Worm (Caenorhabditis elegans) whole organism, L3 larva: Measurements from ENCODE around the gene sru-40.

Experiments used
- R02D3.7 ChIP-seq: fragments of 150-350 bp; optimal IDR thresholded peaks from 2 replicates; lab custom pipeline; 2014; ENCODE audit warnings: missing biosample characterization, missing genetic modification characterization
- ZK546.5 ChIP-seq: sonication (generic microtip); optimal IDR thresholded peaks from 2 replicates; lab custom pipeline; 2017; ENCODE audit warnings: missing biosample characterization, missing genetic modification characterization
- aly-2 ChIP-seq: fragments of 150-350 bp; optimal IDR thresholded peaks from 2 replicates; lab custom pipeline; 2014; ENCODE audit warnings: missing biosample characterization, missing genetic modification characterization
- ama-1 ChIP-seq: fragments of 150-350 bp; optimal IDR thresholded peaks from 2 replicates; lab custom pipeline; 2018
- ceh-16 ChIP-seq: sonication (generic microtip); optimal IDR thresholded peaks from 2 replicates; lab custom pipeline; 2017; ENCODE audit warnings: missing biosample characterization, missing genetic modification characterization
- ceh-28 ChIP-seq: fragments of 150-350 bp; optimal IDR thresholded peaks from 2 replicates; lab custom pipeline; 2014; ENCODE audit warnings: missing biosample characterization, missing genetic modification reagents, missing genetic modification characterization
- ceh-82 ChIP-seq: fragments of 150-350 bp; optimal IDR thresholded peaks from 2 replicates; lab custom pipeline; 2014; ENCODE audit warnings: missing biosample characterization, missing genetic modification characterization
- daf-12 ChIP-seq: fragments of 150-350 bp; optimal IDR thresholded peaks from 2 replicates; lab custom pipeline; 2014; ENCODE audit warnings: missing biosample characterization, missing genetic modification reagents, missing genetic modification characterization
- egl-27 ChIP-seq: sonication (generic microtip); optimal IDR thresholded peaks from 4 replicates; lab custom pipeline; 2017; ENCODE audit warnings: missing biosample characterization, missing genetic modification reagents, missing genetic modification characterization
- elt-2 ChIP-seq: sonication (generic microtip); optimal IDR thresholded peaks from 2 replicates; lab custom pipeline; 2016; ENCODE audit warnings: missing genetic modification reagents, mild to moderate bottlenecking, missing genetic modification characterization, missing compliant biosample characterization
- elt-3 ChIP-seq, 3 experiments: fragments of 150-350 bp in 1 of 3; sonication (generic microtip) in 2 of 3; optimal IDR thresholded peaks; 2 replicates in 2 of 3; 4 replicates in 1 of 3; lab custom pipeline; 2014 to 2017; ENCODE audit warnings: missing biosample characterization in 3 of 3, missing genetic modification characterization in 3 of 3
- eor-1 ChIP-seq, 2 experiments: fragments of 150-350 bp; optimal IDR thresholded peaks; 2 replicates each; lab custom pipeline; 2014 to 2018; ENCODE audit warnings: missing biosample characterization in 2 of 2, missing genetic modification characterization in 2 of 2
- fkh-10 ChIP-seq: sonication (generic microtip); optimal IDR thresholded peaks from 2 replicates; lab custom pipeline; 2017; ENCODE audit warnings: missing biosample characterization, missing genetic modification reagents, missing genetic modification characterization
- jun-1 ChIP-seq: fragments of 150-350 bp; optimal IDR thresholded peaks from 2 replicates; lab custom pipeline; 2014; ENCODE audit warnings: missing biosample characterization, missing genetic modification reagents, missing genetic modification characterization
- lin-15B ChIP-seq: fragments of 150-350 bp; optimal IDR thresholded peaks from 2 replicates; lab custom pipeline; 2014; ENCODE audit warnings: missing biosample characterization, missing genetic modification characterization
- lsy-12 ChIP-seq: sonication (generic microtip); optimal IDR thresholded peaks from 2 replicates; lab custom pipeline; 2016; ENCODE audit warnings: mild to moderate bottlenecking, missing genetic modification characterization, missing compliant biosample characterization
- mdl-1 ChIP-seq: fragments of 150-350 bp; optimal IDR thresholded peaks from 2 replicates; lab custom pipeline; 2014; ENCODE audit warnings: missing biosample characterization, missing genetic modification characterization
- mml-1 ChIP-seq: fragments of 150-350 bp; sonication (generic microtip); optimal IDR thresholded peaks from 3 replicates; lab custom pipeline; 2014; ENCODE audit warnings: missing biosample characterization, missing genetic modification characterization
- nfya-1 ChIP-seq: sonication (generic microtip); optimal IDR thresholded peaks from 2 replicates; lab custom pipeline; 2017; ENCODE audit warnings: missing genetic modification characterization, mild to moderate bottlenecking, missing compliant biosample characterization, antibody characterized with exemption, moderate library complexity; ENCODE audit not compliant: insufficient read depth
- nhr-11 ChIP-seq: fragments of 150-350 bp; optimal IDR thresholded peaks from 2 replicates; lab custom pipeline; 2014; ENCODE audit warnings: missing biosample characterization, missing genetic modification characterization
- nhr-12 ChIP-seq: fragments of 150-350 bp; optimal IDR thresholded peaks from 2 replicates; lab custom pipeline; 2014; ENCODE audit warnings: missing biosample characterization, missing genetic modification characterization
- nhr-23 ChIP-seq: fragments of 150-350 bp; optimal IDR thresholded peaks from 2 replicates; lab custom pipeline; 2014; ENCODE audit warnings: missing biosample characterization, missing genetic modification reagents, missing genetic modification characterization
- nhr-237 ChIP-seq: fragments of 150-350 bp; optimal IDR thresholded peaks from 2 replicates; lab custom pipeline; 2014; ENCODE audit warnings: missing biosample characterization, missing genetic modification characterization
- nhr-43 ChIP-seq: sonication (generic microtip); optimal IDR thresholded peaks from 2 replicates; lab custom pipeline; 2016; ENCODE audit warnings: mild to moderate bottlenecking, missing genetic modification characterization, missing compliant biosample characterization; ENCODE audit not compliant: poor library complexity, severe bottlenecking
- nhr-67 ChIP-seq: fragments of 150-350 bp; optimal IDR thresholded peaks from 2 replicates; lab custom pipeline; 2014; ENCODE audit warnings: missing biosample characterization, missing genetic modification characterization
- nhr-77 ChIP-seq: fragments of 150-350 bp; optimal IDR thresholded peaks from 2 replicates; lab custom pipeline; 2014; ENCODE audit warnings: missing biosample characterization, missing genetic modification characterization
- pha-4 ChIP-seq: fragments of 150-350 bp; optimal IDR thresholded peaks from 2 replicates; lab custom pipeline; 2014; ENCODE audit warnings: missing biosample characterization, missing genetic modification reagents, missing genetic modification characterization
- pqm-1 ChIP-seq: fragments of 150-350 bp; optimal IDR thresholded peaks from 2 replicates; lab custom pipeline; 2017; ENCODE audit warnings: missing biosample characterization, missing genetic modification characterization, inconsistent platforms
- sea-2 ChIP-seq: fragments of 150-350 bp; sonication (generic microtip); optimal IDR thresholded peaks from 4 replicates; lab custom pipeline; 2014; ENCODE audit warnings: missing biosample characterization, missing genetic modification reagents, missing genetic modification characterization
- skn-1 ChIP-seq: fragments of 150-350 bp; optimal IDR thresholded peaks from 2 replicates; lab custom pipeline; 2014; ENCODE audit warnings: missing biosample characterization, missing genetic modification characterization
- snpc-4 ChIP-seq: fragments of 150-350 bp; optimal IDR thresholded peaks from 2 replicates; lab custom pipeline; 2014; ENCODE audit warnings: missing biosample characterization, missing genetic modification characterization
- tbx-2 ChIP-seq: sonication (generic microtip); optimal IDR thresholded peaks from 2 replicates; lab custom pipeline; 2016; ENCODE audit warnings: mild to moderate bottlenecking, missing genetic modification characterization, missing compliant biosample characterization
- unc-39 ChIP-seq: sonication (generic microtip); optimal IDR thresholded peaks from 4 replicates; lab custom pipeline; 2017; ENCODE audit warnings: missing biosample characterization, missing genetic modification characterization
- unc-62 ChIP-seq: fragments of 150-350 bp; sonication (generic microtip); optimal IDR thresholded peaks from 4 replicates; lab custom pipeline; 2014; ENCODE audit warnings: missing biosample characterization, missing genetic modification reagents, missing genetic modification characterization
- zag-1 ChIP-seq: fragments of 150-350 bp; optimal IDR thresholded peaks from 2 replicates; lab custom pipeline; 2014; ENCODE audit warnings: missing biosample characterization, missing genetic modification characterization
- ztf-11 ChIP-seq: fragments of 150-350 bp; optimal IDR thresholded peaks from 2 replicates; lab custom pipeline; 2014; ENCODE audit warnings: missing biosample characterization, missing genetic modification characterization
- ztf-4 ChIP-seq: fragments of 150-350 bp; optimal IDR thresholded peaks from 2 replicates; lab custom pipeline; 2014; ENCODE audit warnings: missing biosample characterization, missing genetic modification characterization

The sru-40 gene

DNA sequence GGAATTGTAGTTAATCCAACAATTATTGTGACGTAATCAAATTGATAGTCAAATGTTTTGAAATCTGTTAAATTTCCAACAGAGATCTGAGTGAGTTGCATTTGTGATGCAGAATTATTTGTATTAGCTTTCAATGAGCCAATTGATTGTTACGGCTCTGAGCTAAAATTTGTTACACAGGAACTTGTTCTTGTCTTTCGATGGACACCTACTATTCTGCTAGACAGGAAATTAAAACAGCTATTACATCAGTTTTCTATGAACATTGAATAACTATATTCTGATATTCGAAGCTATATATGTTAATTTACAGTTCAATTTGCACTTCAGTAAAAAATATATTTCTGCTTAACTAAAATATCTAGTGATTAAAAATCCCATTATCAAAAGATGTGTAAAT is at the start of gene sru-40:
sru-40 (minus strand) TSS at position 101 of the 400 bp plus-strand sequence.
- TF ChIP-seq nhr-43, result no peak
- no peak for TF ChIP-seq nfya-1
- no peak for TF ChIP-seq ceh-82 (tag; lab: Kevin White, UChicago)
- no peak for TF ChIP-seq nhr-12 (tag; lab: Kevin White, UChicago)
- no peak for TF ChIP-seq nhr-67
- TF ChIP-seq pqm-1 (tag; lab: Kevin White, UChicago), result no peak
- TF ChIP-seq elt-3 (tag; optimal IDR thresholded peaks at IDR 0.05; lab: Kevin White, UChicago), result no peak
- no peak for TF ChIP-seq nhr-237 (tag; lab: Kevin White, UChicago)
- TF ChIP-seq eor-1 (tag; optimal IDR thresholded peaks at IDR 0.05; lab: Kevin White, UChicago), result no peak
- TF ChIP-seq lin-15B, result no peak
- TF ChIP-seq skn-1 (tag; lab: Kevin White, UChicago), result no peak
- no peak for TF ChIP-seq lsy-12 (tag; lab: Kevin White, UChicago)
- TF ChIP-seq nhr-23, result no peak
- no peak for TF ChIP-seq ztf-4
- TF ChIP-seq mml-1, result no peak
- TF ChIP-seq fkh-10, result no peak
- TF ChIP-seq nhr-11 (tag; lab: Kevin White, UChicago), result no peak
- TF ChIP-seq aly-2, result no peak

DNA sequence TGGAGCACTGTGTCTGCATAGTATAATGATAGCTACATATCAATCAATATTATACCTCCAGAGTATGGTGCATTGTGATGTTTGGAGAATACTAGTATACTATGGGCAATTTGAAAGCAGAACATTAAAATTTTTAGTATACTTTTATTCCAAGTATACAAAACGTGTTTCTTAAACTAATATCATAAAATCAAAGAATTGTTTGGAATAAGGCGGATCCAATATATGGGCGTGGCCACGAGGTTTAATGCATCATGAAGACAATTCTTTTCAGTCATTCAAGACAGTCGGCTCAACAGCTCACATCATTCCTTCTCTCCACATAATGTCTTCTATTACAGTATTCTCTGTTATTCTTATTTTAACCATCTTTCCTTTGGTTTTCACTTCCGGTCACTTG is 46.1 kb upstream of the sru-40 start, which contains the start of gene sdz-31:
sdz-31 (plus strand) TSS at position 301 of the 400 bp plus-strand sequence.
- TF ChIP-seq ceh-28 (no peak), skn-1 (tag; lab: Kevin White, UChicago) (no peak), tbx-2 (tag; lab: Kevin White, UChicago) (no peak), nhr-237 (tag; lab: Kevin White, UChicago) (no peak), nhr-43 (no peak), aly-2 (no peak), ztf-11 (tag; lab: Kevin White, UChicago) (no peak), ztf-4 (no peak), eor-1 (tag; optimal IDR thresholded peaks at IDR 0.05; lab: Kevin White, UChicago) (no peak), ama-1 (lab: Kevin White, UChicago) (no peak), R02D3.7 (tag; lab: Kevin White, UChicago) (no peak), ZK546.5 (no peak), nhr-12 (tag; lab: Kevin White, UChicago) (no peak), daf-12 (tag; lab: Kevin White, UChicago) (no peak), unc-62 (GFP tag; lab: Kevin White, UChicago) (no peak), snpc-4 (tag; lab: Kevin White, UChicago) (no peak), pha-4 (tag; lab: Kevin White, UChicago) (no peak), mdl-1 (tag; lab: Kevin White, UChicago) (no peak)

- no peak for TF ChIP-seq ceh-16 (tag; lab: Kevin White, UChicago)
- no peak for TF ChIP-seq lin-15B
- TF ChIP-seq mdl-1 (tag; lab: Kevin White, UChicago), result no peak
- TF ChIP-seq ZK546.5, result no peak
- no peak for TF ChIP-seq ztf-11 (tag; lab: Kevin White, UChicago)
- TF ChIP-seq unc-39 (tag; lab: Kevin White, UChicago), result no peak
- TF ChIP-seq sea-2, result no peak
- no peak for TF ChIP-seq egl-27
- no peak for TF ChIP-seq elt-2 (tag; lab: Kevin White, UChicago)
- TF ChIP-seq nhr-11 (tag; lab: Kevin White, UChicago), result no peak
- TF ChIP-seq nhr-12 (tag; lab: Kevin White, UChicago), result no peak
- TF ChIP-seq nfya-1, result no peak
- no peak for TF ChIP-seq nhr-237 (tag; lab: Kevin White, UChicago)
- no peak for TF ChIP-seq pha-4 (tag; lab: Kevin White, UChicago)
- no peak for TF ChIP-seq jun-1 (tag; lab: Kevin White, UChicago)
- no peak for TF ChIP-seq ceh-28
- TF ChIP-seq eor-1 (tag; optimal IDR thresholded peaks at IDR 0.05; lab: Kevin White, UChicago), result no peak
- no peak for TF ChIP-seq ama-1 (lab: Kevin White, UChicago)
- TF ChIP-seq aly-2, result no peak
Measured at ce11 chrV:9879404-9879803, 45.6 kb upstream of the sru-40 start, which contains the start of gene srab-26. TSS of gene srab-26 (minus strand) at chrV:9879504.

DNA sequence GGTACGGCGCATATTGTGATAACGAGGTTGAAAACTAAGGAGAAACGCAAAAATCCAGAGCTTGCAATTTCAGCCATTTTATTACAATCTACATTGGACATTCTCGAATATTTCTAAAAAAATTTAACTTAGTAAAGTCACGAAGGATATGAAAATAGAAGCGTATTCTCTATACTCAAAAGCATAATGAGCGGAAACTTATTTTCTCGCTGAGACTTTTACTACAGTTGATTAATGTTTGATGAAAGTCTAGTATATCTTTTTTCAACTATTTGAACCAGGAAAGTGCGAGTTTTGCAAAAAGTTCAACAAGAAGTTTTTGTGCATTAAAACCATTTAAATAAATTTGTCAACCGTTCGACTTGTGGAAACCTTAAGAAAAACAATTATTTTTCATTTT is 37.5 kb upstream of the sru-40 start, which contains the start of gene srab-18:
srab-18 (minus strand) TSS at position 101 of the 400 bp plus-strand sequence.
- TF ChIP-seq ceh-16 (tag; lab: Kevin White, UChicago), result no peak
- TF ChIP-seq nhr-77 (tag; lab: Kevin White, UChicago), result no peak
- no peak for TF ChIP-seq ceh-28
- TF ChIP-seq jun-1 (tag; lab: Kevin White, UChicago), result no peak
- TF ChIP-seq nfya-1, result no peak
- TF ChIP-seq zag-1, result no peak
- TF ChIP-seq nhr-43, result no peak
- TF ChIP-seq egl-27, result no peak
- no peak for TF ChIP-seq pqm-1 (tag; lab: Kevin White, UChicago)
- no peak for TF ChIP-seq snpc-4 (tag; lab: Kevin White, UChicago)
- TF ChIP-seq, all 47 proteins: peak for 0
